Worm (Caenorhabditis elegans) whole organism, early embryonic: ENCODE measurements around the gene M106.3.

ENCODE experiments used
- B0310.2 ChIP-seq: sonication (generic microtip); optimal IDR thresholded peaks from 2 replicates; lab custom pipeline; 2016; ENCODE audit warnings: mild to moderate bottlenecking, missing genetic modification characterization, missing compliant biosample characterization
- ama-1 ChIP-seq: fragments of 150-350 bp; optimal IDR thresholded peaks from 2 replicates; lab custom pipeline; 2014

ce11 chrII:10902104-10902503, 41.4 kb upstream of the M106.3 start, which contains the start of gene gly-1:
- TF ChIP-seq ama-1 (lab: Kevin White, UChicago): no peak
- TF ChIP-seq B0310.2 (tag; lab: Kevin White, UChicago): no peak
